Fruit fly (Drosophila melanogaster) Kc167 (cell line): ENCODE results near the gene CG11726.

Experiments
- Myc ChIP-seq: fragments of >200 bp; optimal IDR thresholded peaks from 2 replicates; lab custom pipeline; 2017; ENCODE audit warnings: missing external identifiers
- insv ChIP-seq: fragments of >200 bp; optimal IDR thresholded peaks from 3 replicates; lab custom pipeline; 2018; ENCODE audit warnings: missing external identifiers
- psq ChIP-seq: fragments of >200 bp; optimal IDR thresholded peaks from 2 replicates; lab custom pipeline; 2017; ENCODE audit warnings: missing external identifiers

DNA sequence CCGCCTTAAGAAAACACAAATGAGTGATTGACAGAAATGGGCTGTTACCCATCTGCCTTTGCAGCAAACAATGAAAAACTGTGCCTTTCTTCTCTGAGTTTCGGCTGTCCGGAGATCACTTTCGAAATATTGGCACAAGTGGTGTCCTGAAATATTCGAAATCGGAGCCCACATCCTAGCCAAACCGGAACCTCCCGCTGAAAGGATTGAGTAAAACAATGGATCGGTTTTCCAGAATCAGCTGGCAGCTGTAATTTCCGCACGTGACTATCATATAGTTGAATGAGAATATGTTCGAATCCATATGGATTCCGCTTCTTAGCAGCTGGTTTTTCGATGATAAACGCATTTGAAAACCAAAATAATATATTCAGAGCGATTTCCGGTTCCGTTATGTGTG lies 39.6 kb downstream of the CG11726 start:
- TF ChIP-seq insv (lab: Kevin White, UChicago) (no peak), Myc (no peak), psq (lab: Kevin White, UChicago) (no peak)
